Worm (Caenorhabditis elegans) whole organism, L1 larva: ENCODE results near the gene M02E1.3.

Source experiments
- C04F5.9 ChIP-seq: sonication (generic microtip); optimal IDR thresholded peaks from 2 replicates; lab custom pipeline; 2016; ENCODE audit warnings: missing genetic modification characterization, missing compliant biosample characterization
- C16A3.4 ChIP-seq: fragments of 150-350 bp; optimal IDR thresholded peaks from 2 replicates; lab custom pipeline; 2014; ENCODE audit warnings: missing biosample characterization, missing genetic modification characterization
- C34B4.2 ChIP-seq: sonication (generic microtip); optimal IDR thresholded peaks from 2 replicates; lab custom pipeline; 2017; ENCODE audit warnings: mild to moderate bottlenecking, missing genetic modification characterization, missing compliant biosample characterization
- F16B12.6 ChIP-seq: fragments of 150-350 bp; optimal IDR thresholded peaks from 2 replicates; lab custom pipeline; 2014; ENCODE audit warnings: missing biosample characterization, missing genetic modification characterization
- ceh-82 ChIP-seq, 3 experiments: fragments of 150-350 bp in 1 of 3; sonication (generic microtip) in 2 of 3; optimal IDR thresholded peaks; 2 replicates each; lab custom pipeline; 2014 to 2017; ENCODE audit warnings: missing biosample characterization in 3 of 3, missing genetic modification characterization in 3 of 3
- ceh-88 ChIP-seq: fragments of 200-800 bp; sonication (Bioruptor generic); IDR thresholded peaks from 2 replicates; pipeline ENCODE4 v1.3.6; 2022; ENCODE audit warnings: missing genetic modification characterization, missing compliant biosample characterization
- ces-1 ChIP-seq: fragments of 150-350 bp; optimal IDR thresholded peaks from 2 replicates; lab custom pipeline; 2014; ENCODE audit warnings: missing biosample characterization, missing genetic modification reagents, missing genetic modification characterization
- dpl-1 ChIP-seq, 3 experiments: fragments of 150-350 bp in 2 of 3; sonication (generic microtip) in 1 of 3; optimal IDR thresholded peaks; 2 replicates each; lab custom pipeline; 2014 to 2017; ENCODE audit warnings: missing biosample characterization in 3 of 3, missing genetic modification characterization in 3 of 3, missing genetic modification reagents in 3 of 3
- efl-1 ChIP-seq, 4 experiments: fragments of 150-350 bp; optimal IDR thresholded peaks in 3 of 4; peaks in 1 of 4; 1 replicate in 1 of 4; 2 replicates in 3 of 4; lab custom pipeline; 2014; ENCODE audit warnings: missing biosample characterization in 2 of 4, missing genetic modification characterization in 2 of 4, missing genetic modification reagents in 2 of 4
- egl-13 ChIP-seq: sonication (generic microtip); optimal IDR thresholded peaks from 2 replicates; lab custom pipeline; 2016; ENCODE audit warnings: missing genotype, missing genetic modification reagents, missing genetic modification characterization, missing compliant biosample characterization
- elt-2 ChIP-seq: sonication (generic microtip); optimal IDR thresholded peaks from 2 replicates; lab custom pipeline; 2016; ENCODE audit warnings: missing genetic modification characterization, mild to moderate bottlenecking, inconsistent platforms, missing compliant biosample characterization, missing genetic modification reagents
- elt-3 ChIP-seq, 6 experiments: fragments of 150-350 bp in 1 of 6; sonication (generic microtip); optimal IDR thresholded peaks; 2 replicates each; lab custom pipeline; 2017 to 2018; ENCODE audit warnings: missing biosample characterization in 6 of 6, missing genetic modification characterization in 6 of 6, inconsistent platforms in 1 of 6
- fkh-10 ChIP-seq: sonication (generic microtip); optimal IDR thresholded peaks from 2 replicates; lab custom pipeline; 2017; ENCODE audit warnings: missing biosample characterization, missing genetic modification reagents, missing genetic modification characterization
- fkh-8 ChIP-seq: sonication (generic microtip); optimal IDR thresholded peaks from 2 replicates; lab custom pipeline; 2016; ENCODE audit warnings: mild to moderate bottlenecking, missing genetic modification characterization, missing compliant biosample characterization
- fos-1 ChIP-seq: fragments of 150-350 bp; optimal IDR thresholded peaks from 2 replicates; lab custom pipeline; 2014; ENCODE audit warnings: missing biosample characterization, missing genetic modification characterization
- lin-13 ChIP-seq: fragments of 150-350 bp; optimal IDR thresholded peaks from 2 replicates; lab custom pipeline; 2014; ENCODE audit warnings: missing biosample characterization, missing genetic modification reagents, missing genetic modification characterization
- lin-14 ChIP-seq: fragments of 200-800 bp; sonication (Bioruptor generic); optimal IDR thresholded peaks from 2 replicates; lab custom pipeline; 2018; ENCODE audit warnings: mild to moderate bottlenecking, missing genetic modification characterization, moderate library complexity, missing compliant biosample characterization
- lin-35 ChIP-seq, 2 experiments: fragments of 150-350 bp; optimal IDR thresholded peaks; 2 replicates each; lab custom pipeline; 2014; ENCODE audit warnings: missing biosample characterization in 2 of 2, missing genetic modification characterization in 2 of 2, missing genetic modification reagents in 2 of 2
- lir-3 ChIP-seq: sonication (generic microtip); optimal IDR thresholded peaks from 2 replicates; lab custom pipeline; 2016; ENCODE audit warnings: mild to moderate bottlenecking, missing genetic modification characterization, moderate library complexity, missing compliant biosample characterization; ENCODE audit not compliant: poor library complexity
- lsy-2 ChIP-seq, 2 experiments: fragments of 150-350 bp; optimal IDR thresholded peaks; 2 replicates each; lab custom pipeline; 2014; ENCODE audit warnings: missing biosample characterization in 2 of 2, missing genetic modification characterization in 2 of 2
- mab-9 ChIP-seq: fragments of 200-800 bp; sonication (Bioruptor generic); IDR thresholded peaks from 2 replicates; pipeline ENCODE4 v1.3.6; 2022; ENCODE audit warnings: missing genetic modification reagents, missing genetic modification characterization, missing compliant biosample characterization
- nhr-11 ChIP-seq: fragments of 150-350 bp; optimal IDR thresholded peaks from 2 replicates; lab custom pipeline; 2014; ENCODE audit warnings: missing biosample characterization, missing genetic modification characterization
- nhr-12 ChIP-seq: sonication (generic microtip); optimal IDR thresholded peaks from 2 replicates; lab custom pipeline; 2017; ENCODE audit warnings: missing biosample characterization, missing genetic modification characterization
- nhr-71 ChIP-seq: sonication (generic microtip); optimal IDR thresholded peaks from 2 replicates; lab custom pipeline; 2016; ENCODE audit warnings: mild to moderate bottlenecking, missing genetic modification characterization, moderate library complexity, missing compliant biosample characterization
- nhr-90 ChIP-seq: sonication (generic microtip); optimal IDR thresholded peaks from 2 replicates; lab custom pipeline; 2016; ENCODE audit warnings: mild to moderate bottlenecking, missing genetic modification characterization, missing compliant biosample characterization; ENCODE audit not compliant: poor library complexity
- pqm-1 ChIP-seq: sonication (generic microtip); optimal IDR thresholded peaks from 3 replicates; lab custom pipeline; 2017; ENCODE audit warnings: missing biosample characterization, missing genetic modification characterization
- rnt-1 ChIP-seq: sonication (generic microtip); optimal IDR thresholded peaks from 2 replicates; lab custom pipeline; 2016; ENCODE audit warnings: mild to moderate bottlenecking, missing genetic modification characterization, moderate library complexity, missing compliant biosample characterization
- snpc-4 ChIP-seq: fragments of 150-350 bp; optimal IDR thresholded peaks from 2 replicates; lab custom pipeline; 2014; ENCODE audit warnings: missing biosample characterization, missing genetic modification characterization
- snu-23 ChIP-seq: sonication (generic microtip); optimal IDR thresholded peaks from 2 replicates; lab custom pipeline; 2016; ENCODE audit warnings: missing genetic modification characterization, missing compliant biosample characterization
- sup-37 ChIP-seq: fragments of 200-800 bp; sonication (Bioruptor generic); optimal IDR thresholded peaks from 2 replicates; lab custom pipeline; 2018; ENCODE audit warnings: mild to moderate bottlenecking, missing genetic modification characterization, missing compliant biosample characterization
- tbx-2 ChIP-seq: sonication (generic microtip); optimal IDR thresholded peaks from 2 replicates; lab custom pipeline; 2016; ENCODE audit warnings: missing genetic modification characterization, missing compliant biosample characterization
- unc-62 ChIP-seq: fragments of 150-350 bp; optimal IDR thresholded peaks from 2 replicates; lab custom pipeline; 2014; ENCODE audit warnings: missing biosample characterization, missing genetic modification reagents, missing genetic modification characterization
- zip-4 ChIP-seq: fragments of 200-800 bp; sonication (Bioruptor generic); optimal IDR thresholded peaks from 2 replicates; lab custom pipeline; 2018; ENCODE audit warnings: mild to moderate bottlenecking, missing genetic modification characterization, moderate library complexity, missing compliant biosample characterization
- ztf-11 ChIP-seq, 2 experiments: sonication (generic microtip); optimal IDR thresholded peaks; 2 replicates each; lab custom pipeline; 2016 to 2017; ENCODE audit warnings: missing genetic modification characterization in 2 of 2, missing biosample characterization in 1 of 2, missing compliant biosample characterization in 1 of 2
- ztf-4 ChIP-seq: fragments of 150-350 bp; optimal IDR thresholded peaks from 2 replicates; lab custom pipeline; 2014; ENCODE audit warnings: missing biosample characterization, missing genetic modification characterization

Gene M02E1.3

DNA sequence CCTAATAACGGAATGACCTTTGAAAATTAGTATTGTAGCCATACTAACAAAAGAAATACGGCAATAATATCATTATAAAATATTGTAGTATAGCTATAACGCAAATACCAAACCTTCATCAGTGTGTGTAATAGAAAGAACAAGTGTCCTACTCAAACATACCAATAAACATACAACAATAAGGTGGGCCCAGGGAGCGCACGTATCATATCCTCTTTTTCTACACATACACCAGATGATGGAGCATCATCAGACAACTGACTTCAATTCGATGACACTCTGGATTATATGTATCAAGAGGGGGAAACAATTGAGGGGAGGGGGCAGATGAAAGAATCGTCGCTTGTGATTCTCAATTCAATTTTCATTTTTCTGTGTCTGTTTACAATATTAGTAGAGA is 22.1 kb upstream of the M02E1.3 start:
- TF ChIP-seq lin-14 (GFP tag; lab: Kevin White, UChicago), result peak; percentile 57
- peak; percentile 25 for TF ChIP-seq nhr-71 (tag; lab: Kevin White, UChicago)
- peak; percentile 34 for TF ChIP-seq rnt-1 (tag; lab: Kevin White, UChicago)
- TF ChIP-seq ceh-88 (GFP tag; lab: Robert Waterston, UW), result no peak
- peak; percentile 15 for TF ChIP-seq snu-23 (GFP tag; lab: Kevin White, UChicago)
- TF ChIP-seq lin-35 (GFP tag; optimal IDR thresholded peaks at IDR 0.05; lab: Kevin White, UChicago), result no peak
- no peak for TF ChIP-seq snpc-4 (tag; lab: Kevin White, UChicago)
- TF ChIP-seq, all 84 proteins: peak for 4

- TF ChIP-seq fkh-8 (tag; lab: Kevin White, UChicago) (no peak), unc-62 (GFP tag; lab: Kevin White, UChicago) (no peak), zip-4 (no peak), nhr-12 (no peak), C16A3.4 (no peak)
Measured at ce11 chrX:301530-301929, 20.8 kb upstream of the M02E1.3 start, which contains the start of gene gcp-2.1. gcp-2.1 (plus strand) TSS chrX:301830.

DNA sequence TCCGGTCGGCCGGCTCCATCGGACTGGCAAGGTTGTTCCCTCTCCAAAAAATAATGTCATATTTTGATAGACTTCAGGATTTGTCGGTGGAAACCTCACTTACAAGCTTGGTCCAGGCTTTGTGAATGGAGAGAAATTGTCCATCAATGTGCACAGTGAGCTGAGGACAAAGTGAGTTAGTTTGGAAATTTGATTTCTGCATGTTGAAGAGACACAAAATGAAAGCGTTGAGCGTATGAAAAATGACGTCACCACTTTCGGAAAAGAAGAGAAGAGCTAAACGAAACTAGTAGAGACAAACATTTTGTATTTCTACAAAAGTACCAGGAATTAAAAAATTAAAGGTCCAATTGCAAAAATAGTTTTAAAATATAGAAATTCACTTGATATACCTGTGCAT is 17.3 kb upstream of the M02E1.3 start:
- TF ChIP-seq ces-1 (GFP tag; lab: Kevin White, UChicago) (peak; percentile 65), lin-13 (GFP tag; lab: Kevin White, UChicago) (no peak), ztf-11 (tag; optimal IDR thresholded peaks at IDR 0.05; lab: Kevin White, UChicago) (no peak), fkh-10 (peak; percentile 82), lin-14 (GFP tag; lab: Kevin White, UChicago) (peak; percentile 48)
- TF ChIP-seq, all 84 proteins: peak for 3

ce11 chrX:309076-309475 is 13.2 kb upstream of the M02E1.3 start:
- TF ChIP-seq lir-3 (tag; lab: Kevin White, UChicago), result no peak
- peak; percentile 67 for TF ChIP-seq fkh-10
- TF ChIP-seq mab-9 (GFP tag; lab: Robert Waterston, UW), result no peak
- TF ChIP-seq, all 84 proteins: peak for 1

DNA sequence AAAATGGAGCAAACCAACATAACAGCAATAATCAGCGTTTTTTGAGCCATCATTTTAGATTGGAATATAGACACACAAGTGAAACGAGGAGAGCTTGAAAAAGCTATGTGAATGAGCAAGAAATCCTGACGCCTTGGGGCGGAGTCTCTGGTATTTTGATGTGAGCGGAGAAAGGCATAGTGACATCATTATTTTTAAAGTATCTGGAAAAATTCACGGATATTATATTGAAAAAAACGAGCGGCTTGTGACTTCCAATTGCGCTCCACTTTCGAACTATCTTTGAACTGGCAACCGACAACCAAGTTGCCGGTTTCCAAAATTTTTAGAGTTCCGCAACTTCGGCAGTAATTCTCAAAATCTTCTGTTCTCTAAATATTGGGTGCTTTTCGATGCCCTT is 11.1 kb upstream of the M02E1.3 start, which contains the start of gene nlp-64:
nlp-64 (minus strand) TSS at position 101 of the 400 bp plus-strand sequence.
- TF ChIP-seq F16B12.6 (tag; lab: Kevin White, UChicago) (no peak), nhr-12 (no peak), fos-1 (tag; lab: Kevin White, UChicago) (no peak), ceh-82 (tag; optimal IDR thresholded peaks at IDR 0.05; lab: Kevin White, UChicago) (no peak), unc-62 (GFP tag; lab: Kevin White, UChicago) (no peak), C04F5.9 (no peak), C34B4.2 (tag; lab: Kevin White, UChicago) (no peak), snu-23 (GFP tag; lab: Kevin White, UChicago) (no peak), pqm-1 (no peak), ztf-4 (no peak), egl-13 (tag; lab: Kevin White, UChicago) (no peak), tbx-2 (tag; lab: Kevin White, UChicago) (no peak), nhr-11 (no peak), lsy-2 (tag; optimal IDR thresholded peaks at IDR 0.05; lab: Kevin White, UChicago) (no peak), sup-37 (GFP tag; lab: Kevin White, UChicago) (no peak), lin-14 (GFP tag; lab: Kevin White, UChicago) (no peak), nhr-90 (tag; lab: Kevin White, UChicago) (no peak)

DNA sequence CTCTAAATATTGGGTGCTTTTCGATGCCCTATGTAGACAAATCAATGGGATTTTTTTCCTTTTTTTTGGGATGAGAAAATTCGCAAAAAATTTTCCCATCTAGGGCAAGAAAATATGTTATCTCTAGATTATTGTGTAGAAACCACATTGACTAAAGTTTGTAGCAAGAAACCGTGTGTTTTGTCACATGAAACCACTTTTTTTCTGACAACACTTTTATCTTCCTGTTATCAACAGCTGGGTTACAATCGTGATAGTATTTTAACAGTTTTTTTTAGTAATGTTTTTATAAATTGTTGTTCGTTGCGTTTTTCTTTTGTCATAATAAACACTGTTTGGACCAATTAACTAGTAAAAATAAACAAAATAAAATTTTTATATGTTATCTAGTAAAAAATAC is 10.1 kb upstream of the M02E1.3 start:
- TF ChIP-seq elt-3 (tag; optimal IDR thresholded peaks at IDR 0.05; lab: Kevin White, UChicago) (peak in 1 of 6 experiments; percentile 51), lin-35 (GFP tag; optimal IDR thresholded peaks at IDR 0.05; lab: Kevin White, UChicago) (peak in 1 of 2 experiments; percentile 40), elt-2 (tag; lab: Kevin White, UChicago) (peak; percentile 39), egl-13 (tag; lab: Kevin White, UChicago) (no peak), zip-4 (no peak), nhr-90 (tag; lab: Kevin White, UChicago) (no peak), C04F5.9 (no peak), dpl-1 (GFP tag; optimal IDR thresholded peaks at IDR 0.05; lab: Kevin White, UChicago) (no peak), efl-1 (optimal IDR thresholded peaks at IDR 0.05; lab: Kevin White, UChicago) (no peak), efl-1 (GFP tag; optimal IDR thresholded peaks at IDR 0.05 in 1 of 2; lab: Kevin White, UChicago) (no peak)
